Worm (Caenorhabditis elegans) whole organism, young adult: ENCODE results near the gene srn-1.

Source experiments
- B0035.1 ChIP-seq: sonication (generic microtip); optimal IDR thresholded peaks from 2 replicates; lab custom pipeline; 2016; ENCODE audit warnings: missing genetic modification characterization, mild to moderate bottlenecking, missing compliant biosample characterization, missing genotype, missing genetic modification reagents
- C06A6.2 ChIP-seq: fragments of 200-800 bp; sonication (Bioruptor generic); conservative IDR thresholded peaks from 2 replicates; pipeline ENCODE4 v1.3.6; 2022; ENCODE audit warnings: missing genetic modification characterization, missing compliant biosample characterization
- F39B2.1 ChIP-seq: fragments of 200-800 bp; sonication (Bioruptor generic); IDR thresholded peaks from 2 replicates; pipeline ENCODE4 v1.3.6; 2022; ENCODE audit warnings: missing genetic modification reagents, missing genetic modification characterization, missing compliant biosample characterization
- F52B5.7 ChIP-seq: sonication (generic microtip); optimal IDR thresholded peaks from 2 replicates; lab custom pipeline; 2016; ENCODE audit warnings: mild to moderate bottlenecking, missing genetic modification characterization, missing compliant biosample characterization
- F55B11.4 ChIP-seq: sonication (generic microtip); optimal IDR thresholded peaks from 2 replicates; lab custom pipeline; 2016; ENCODE audit warnings: missing compliant biosample characterization, missing genetic modification characterization, borderline replicate concordance; ENCODE audit not compliant: insufficient read depth
- K11D2.4 ChIP-seq: fragments of 200-800 bp; sonication (Bioruptor generic); IDR thresholded peaks from 2 replicates; pipeline ENCODE4 v1.3.6; 2022; ENCODE audit warnings: missing genetic modification reagents, missing genetic modification characterization, missing compliant biosample characterization
- K12H6.12 ChIP-seq: fragments of 200-800 bp; sonication (Bioruptor generic); optimal IDR thresholded peaks from 2 replicates; lab custom pipeline; 2018; ENCODE audit warnings: mild to moderate bottlenecking, missing genetic modification characterization, missing compliant biosample characterization
- T07F8.4 ChIP-seq: sonication (generic microtip); optimal IDR thresholded peaks from 2 replicates; lab custom pipeline; 2016; ENCODE audit warnings: mild to moderate bottlenecking, missing genetic modification characterization, moderate library complexity, missing compliant biosample characterization
- T26A5.8 ChIP-seq: sonication (generic microtip); optimal IDR thresholded peaks from 2 replicates; lab custom pipeline; 2016; ENCODE audit warnings: missing genetic modification characterization, missing compliant biosample characterization
- Y53F4B.3 ChIP-seq: fragments of 200-800 bp; sonication (Bioruptor generic); IDR thresholded peaks from 2 replicates; pipeline ENCODE4 v1.3.6; 2022; ENCODE audit warnings: missing genetic modification reagents, missing genetic modification characterization, missing compliant biosample characterization
- Y53G8AR.9 ChIP-seq: fragments of 200-800 bp; sonication (Bioruptor generic); conservative IDR thresholded peaks from 2 replicates; pipeline ENCODE4 v1.3.6; 2022; ENCODE audit warnings: missing genetic modification reagents, missing genetic modification characterization, missing compliant biosample characterization
- ZK185.1 ChIP-seq: sonication (generic microtip); optimal IDR thresholded peaks from 2 replicates; lab custom pipeline; 2016; ENCODE audit warnings: mild to moderate bottlenecking, missing genetic modification characterization, missing compliant biosample characterization; ENCODE audit not compliant: poor library complexity, severe bottlenecking
- akir-1 ChIP-seq: fragments of 200-800 bp; sonication (Bioruptor generic); optimal IDR thresholded peaks from 2 replicates; lab custom pipeline; 2018; ENCODE audit warnings: mild to moderate bottlenecking, missing genetic modification characterization, moderate library complexity, missing compliant biosample characterization
- atf-7 ChIP-seq: sonication (generic microtip); optimal IDR thresholded peaks from 2 replicates; lab custom pipeline; 2017; ENCODE audit warnings: mild to moderate bottlenecking, missing genetic modification characterization, missing compliant biosample characterization
- athp-1 ChIP-seq: sonication (generic microtip); optimal IDR thresholded peaks from 2 replicates; lab custom pipeline; 2017; ENCODE audit warnings: mild to moderate bottlenecking, missing genetic modification characterization, missing compliant biosample characterization
- attf-3 ChIP-seq: fragments of 200-800 bp; sonication (Bioruptor generic); conservative IDR thresholded peaks from 2 replicates; pipeline ENCODE4 v1.3.6; 2022; ENCODE audit warnings: missing genetic modification reagents, missing genetic modification characterization, missing compliant biosample characterization
- cebp-2 ChIP-seq: fragments of 200-800 bp; sonication (Bioruptor generic); IDR thresholded peaks from 2 replicates; pipeline ENCODE4 v1.3.6; 2022; ENCODE audit warnings: missing genetic modification characterization, missing compliant biosample characterization
- ceh-27 ChIP-seq: fragments of 200-800 bp; sonication (Bioruptor generic); optimal IDR thresholded peaks from 2 replicates; lab custom pipeline; 2018; ENCODE audit warnings: mild to moderate bottlenecking, missing genetic modification characterization, moderate library complexity, missing compliant biosample characterization
- chd-7 ChIP-seq: sonication (generic microtip); optimal IDR thresholded peaks from 2 replicates; lab custom pipeline; 2016; ENCODE audit warnings: mild to moderate bottlenecking, missing genetic modification characterization, moderate library complexity, missing compliant biosample characterization
- dox-1 ChIP-seq: fragments of 200-800 bp; sonication (Bioruptor generic); IDR thresholded peaks from 2 replicates; pipeline ENCODE4 v1.3.6; 2022; ENCODE audit warnings: missing genetic modification reagents, missing genetic modification characterization, missing compliant biosample characterization
- dpff-1 ChIP-seq: sonication (generic microtip); optimal IDR thresholded peaks from 2 replicates; lab custom pipeline; 2017; ENCODE audit warnings: mild to moderate bottlenecking, missing genetic modification characterization, missing compliant biosample characterization
- efl-1 ChIP-seq: fragments of 150-350 bp; optimal IDR thresholded peaks from 2 replicates; lab custom pipeline; 2014; ENCODE audit warnings: missing biosample characterization, missing genetic modification reagents, missing genetic modification characterization
- egl-44 ChIP-seq: fragments of 200-800 bp; sonication (Bioruptor generic); IDR thresholded peaks from 2 replicates; pipeline ENCODE4 v1.3.6; 2022; ENCODE audit warnings: missing genetic modification reagents, missing genetic modification characterization, missing compliant biosample characterization
- ets-4 ChIP-seq: fragments of 200-800 bp; sonication (Bioruptor generic); optimal IDR thresholded peaks from 2 replicates; lab custom pipeline; 2018; ENCODE audit warnings: mild to moderate bottlenecking, missing genetic modification characterization, missing compliant biosample characterization
- hmg-20 ChIP-seq: fragments of 200-800 bp; sonication (Bioruptor generic); IDR thresholded peaks from 2 replicates; pipeline ENCODE4 v1.3.6; 2022; ENCODE audit warnings: missing genetic modification reagents, missing genetic modification characterization, missing compliant biosample characterization
- hsf-1 ChIP-seq: fragments of 200-800 bp; sonication (Bioruptor generic); IDR thresholded peaks from 2 replicates; pipeline ENCODE4 v1.3.6; 2022; ENCODE audit warnings: missing genetic modification reagents, missing genetic modification characterization, missing compliant biosample characterization
- lag-1 ChIP-seq: fragments of 200-800 bp; sonication (Bioruptor generic); IDR thresholded peaks from 2 replicates; pipeline ENCODE4 v1.3.6; 2022; ENCODE audit warnings: missing genetic modification reagents, missing genetic modification characterization, missing compliant biosample characterization
- let-607 ChIP-seq, 2 experiments: fragments of 200-800 bp in 1 of 2; sonication (Bioruptor generic) in 1 of 2; sonication (generic microtip) in 1 of 2; optimal IDR thresholded peaks; 2 replicates each; lab custom pipeline; 2016 to 2018; ENCODE audit warnings: mild to moderate bottlenecking in 2 of 2, missing compliant biosample characterization in 2 of 2, missing genetic modification characterization in 2 of 2, moderate library complexity in 2 of 2, missing genotype in 1 of 2
- lin-40 ChIP-seq: sonication (generic microtip); optimal IDR thresholded peaks from 2 replicates; lab custom pipeline; 2016; ENCODE audit warnings: missing genetic modification characterization, mild to moderate bottlenecking, missing compliant biosample characterization, missing genotype, missing genetic modification reagents
- lir-1 ChIP-seq: fragments of 200-800 bp; sonication (Bioruptor generic); conservative IDR thresholded peaks from 2 replicates; pipeline ENCODE4 v1.3.6; 2022; ENCODE audit warnings: missing genetic modification reagents, missing genetic modification characterization, missing compliant biosample characterization
- mcd-1 ChIP-seq: fragments of 200-800 bp; sonication (Bioruptor generic); IDR thresholded peaks from 2 replicates; pipeline ENCODE4 v1.3.6; 2022; ENCODE audit warnings: missing genetic modification reagents, missing genetic modification characterization, missing compliant biosample characterization
- mes-4 ChIP-seq: sonication (generic microtip); optimal IDR thresholded peaks from 2 replicates; lab custom pipeline; 2016; ENCODE audit warnings: missing genotype, missing genetic modification characterization, missing compliant biosample characterization
- nhr-27 ChIP-seq: fragments of 200-800 bp; sonication (Bioruptor generic); optimal IDR thresholded peaks from 2 replicates; lab custom pipeline; 2018; ENCODE audit warnings: mild to moderate bottlenecking, missing genetic modification characterization, moderate library complexity, missing compliant biosample characterization
- nhr-80 ChIP-seq: sonication (generic microtip); optimal IDR thresholded peaks from 2 replicates; lab custom pipeline; 2016; ENCODE audit warnings: missing genetic modification characterization, missing compliant biosample characterization
- pbrm-1 ChIP-seq: fragments of 200-800 bp; sonication (Bioruptor generic); IDR thresholded peaks from 2 replicates; pipeline ENCODE4 v1.3.6; 2022; ENCODE audit warnings: missing genetic modification reagents, missing genetic modification characterization, missing compliant biosample characterization
- repo-1 ChIP-seq: sonication (generic microtip); optimal IDR thresholded peaks from 2 replicates; lab custom pipeline; 2017; ENCODE audit warnings: mild to moderate bottlenecking, missing genetic modification characterization, missing compliant biosample characterization
- snpc-4 ChIP-seq, 5 experiments: fragments of 150-350 bp in 1 of 5; sonication (generic microtip) in 4 of 5; optimal IDR thresholded peaks; 2 replicates each; lab custom pipeline; 2014 to 2018; ENCODE audit warnings: missing genetic modification characterization in 5 of 5, missing biosample characterization in 3 of 5, antibody characterized with exemption in 2 of 5, mild to moderate bottlenecking in 2 of 5, missing compliant biosample characterization in 2 of 5, missing genotype in 2 of 5, moderate library complexity in 2 of 5, missing genetic modification reagents in 1 of 5
- tlf-1 ChIP-seq: fragments of 200-800 bp; sonication (Bioruptor generic); optimal IDR thresholded peaks from 2 replicates; lab custom pipeline; 2018; ENCODE audit warnings: mild to moderate bottlenecking, missing genetic modification characterization, missing compliant biosample characterization
- ztf-18 ChIP-seq: sonication (generic microtip); optimal IDR thresholded peaks from 2 replicates; lab custom pipeline; 2016; ENCODE audit warnings: missing genotype, mild to moderate bottlenecking, missing genetic modification characterization, missing compliant biosample characterization
- ztf-22 ChIP-seq: fragments of 200-800 bp; sonication (Bioruptor generic); optimal IDR thresholded peaks from 2 replicates; lab custom pipeline; 2018; ENCODE audit warnings: mild to moderate bottlenecking, missing genetic modification characterization, moderate library complexity, missing compliant biosample characterization
- ztf-26 ChIP-seq: sonication (generic microtip); optimal IDR thresholded peaks from 2 replicates; lab custom pipeline; 2017; ENCODE audit warnings: missing genetic modification characterization, missing compliant biosample characterization
- ztf-28 ChIP-seq: fragments of 200-800 bp; sonication (Bioruptor generic); IDR thresholded peaks from 2 replicates; pipeline ENCODE4 v1.3.6; 2022; ENCODE audit warnings: missing genetic modification reagents, missing genetic modification characterization, missing compliant biosample characterization
- ztf-3 ChIP-seq: fragments of 200-800 bp; sonication (Bioruptor generic); optimal IDR thresholded peaks from 2 replicates; lab custom pipeline; 2018; ENCODE audit warnings: mild to moderate bottlenecking, missing genetic modification characterization, missing compliant biosample characterization

srn-1 gene

ce11 chrV:6240735-6241134 is 45.5 kb downstream of the srn-1 start (continued):
- TF ChIP-seq ztf-18 (no peak), akir-1 (GFP tag; lab: Kevin White, UChicago) (no peak), ztf-3 (GFP tag; lab: Kevin White, UChicago) (no peak), ZK185.1 (tag; lab: Kevin White, UChicago) (no peak), mes-4 (no peak), lir-1 (GFP tag; lab: Robert Waterston, UW) (no peak), F39B2.1 (GFP tag; lab: Robert Waterston, UW) (no peak), mcd-1 (GFP tag; lab: Robert Waterston, UW) (peak; percentile 37; the same call in 1 of the 2 replicates), attf-3 (no peak), pbrm-1 (GFP tag; lab: Robert Waterston, UW) (no peak), egl-44 (GFP tag; lab: Robert Waterston, UW) (no peak), ztf-22 (GFP tag; lab: Kevin White, UChicago) (peak; percentile 15), T07F8.4 (tag; lab: Kevin White, UChicago) (no peak), ceh-27 (peak; percentile 20), B0035.1 (tag; lab: Kevin White, UChicago) (no peak), snpc-4 (GFP tag; optimal IDR thresholded peaks at IDR 0.05; lab: Kevin White, UChicago) (no peak), snpc-4 (tag; optimal IDR thresholded peaks at IDR 0.05; lab: Kevin White, UChicago) (no peak), Y53F4B.3 (no peak), chd-7 (tag; lab: Kevin White, UChicago) (no peak), Y53G8AR.9 (GFP tag; lab: Robert Waterston, UW) (no peak), F52B5.7 (tag; lab: Kevin White, UChicago) (no peak), hmg-20 (no peak), hsf-1 (no peak), athp-1 (tag; lab: Kevin White, UChicago) (no peak), C06A6.2 (no peak), atf-7 (tag; lab: Kevin White, UChicago) (peak; percentile 29), ztf-28 (no peak), F55B11.4 (tag; lab: Kevin White, UChicago) (no peak), K11D2.4 (no peak), repo-1 (tag; lab: Kevin White, UChicago) (no peak), T26A5.8 (tag; lab: Kevin White, UChicago) (no peak), dpff-1 (tag; lab: Kevin White, UChicago) (no peak), cebp-2 (GFP tag; lab: Robert Waterston, UW) (no peak), dox-1 (no peak), nhr-27 (tag; lab: Kevin White, UChicago) (no peak), ets-4 (GFP tag; lab: Kevin White, UChicago) (no peak), let-607 (tag; optimal IDR thresholded peaks at IDR 0.05; lab: Kevin White, UChicago) (peak in 1 of 2 experiments; percentile 36), tlf-1 (GFP tag; lab: Kevin White, UChicago) (no peak), K12H6.12 (tag; lab: Kevin White, UChicago) (no peak), efl-1 (GFP tag; lab: Kevin White, UChicago) (no peak)

- TF ChIP-seq lin-40 (tag; lab: Kevin White, UChicago) (peak; percentile 62), lag-1 (GFP tag; lab: Robert Waterston, UW) (no peak), nhr-80 (peak; percentile 55), C06A6.2 (0 out of 2 replicates have a peak, but pooled peaks have one; percentile 10), ztf-26 (tag; lab: Kevin White, UChicago) (peak; percentile 26)
- TF ChIP-seq, all 124 proteins: peak for 4
Observed at ce11 chrV:6239855-6240254, 46.4 kb downstream of the srn-1 start.
